Fruit fly (Drosophila melanogaster): Measurements from ENCODE around the gene m.
A peak's percentile ranks its signal among the peaks of the same experiment; 100 is the strongest.

The m gene

DNA sequence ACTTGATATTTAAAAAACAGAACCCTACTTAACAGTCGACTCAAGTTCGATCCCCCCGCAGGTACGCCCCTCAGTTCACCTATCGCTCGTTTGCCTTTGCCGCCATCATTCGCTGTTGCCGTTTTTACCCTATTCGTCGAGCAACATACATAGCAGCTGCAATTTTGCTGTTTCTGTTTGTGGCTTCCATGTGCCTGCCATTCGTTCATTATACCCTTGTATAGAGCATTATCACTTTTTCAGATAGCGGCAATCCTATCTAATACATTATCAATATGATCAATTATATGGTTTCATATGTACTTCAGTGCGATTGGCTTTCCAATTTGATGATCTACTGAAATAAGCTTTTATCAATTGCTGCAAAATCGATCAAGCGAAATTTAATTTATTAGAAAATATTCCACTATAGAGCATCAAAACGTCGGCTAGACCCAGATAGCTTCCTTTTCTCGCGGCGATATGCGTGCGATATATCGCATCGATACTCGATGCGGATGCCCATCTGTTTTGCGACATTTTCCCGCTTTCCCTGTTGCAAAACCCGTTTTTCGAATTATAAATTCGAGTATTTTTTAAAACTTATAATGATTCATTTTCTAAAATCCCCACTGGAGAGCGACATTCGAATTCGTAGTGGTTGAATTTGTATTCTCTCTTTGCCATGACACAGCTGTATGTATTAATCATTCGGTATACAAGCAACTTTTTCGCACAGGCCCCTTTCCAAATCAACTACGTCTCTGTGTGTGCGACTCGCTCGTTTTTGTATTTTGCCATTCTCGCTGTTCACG, 37.9 kb upstream of the m start (continued):
- TF ChIP-seq B-H1 (GFP tag; IDR thresholded peaks at IDR 0.05) (peak; percentile 65), HLH54F (GFP tag; optimal IDR thresholded peaks at IDR 0.05) (peak; percentile 84), dmrt99B (tag; optimal IDR thresholded peaks at IDR 0.05) (peak; percentile 90), CTCF (GFP tag; optimal IDR thresholded peaks at IDR 0.05) (no peak), CG1832 (GFP tag; optimal IDR thresholded peaks at IDR 0.05) (no peak), HmgD (GFP tag; optimal IDR thresholded peaks at IDR 0.05) (no peak), CG9215 (GFP tag; IDR thresholded peaks at IDR 0.05) (peak; percentile 88), Lhr (GFP tag; optimal IDR thresholded peaks at IDR 0.05) (peak; percentile 32), lov (optimal IDR thresholded peaks at IDR 0.05) (no peak), lov (GFP tag; IDR thresholded peaks at IDR 0.05) (0 out of 3 replicates have a peak, but pooled peaks have one; percentile 35), zfh1 (GFP tag; IDR thresholded peaks at IDR 0.05) (peak; percentile 67), unc-4 (GFP tag; IDR thresholded peaks at IDR 0.05; ENCODE audit: partially characterized antibody) (peak; percentile 72), Nf-YB (GFP tag; optimal IDR thresholded peaks at IDR 0.05) (peak; percentile 75), Dp (GFP tag; optimal IDR thresholded peaks at IDR 0.05) (no peak), cad (GFP tag; optimal IDR thresholded peaks at IDR 0.05) (no peak), Atf6 (GFP tag; IDR thresholded peaks at IDR 0.05) (peak; percentile 89), toy (GFP tag; IDR thresholded peaks at IDR 0.05) (peak; percentile 51; the same call in 1 of the 2 replicates), stwl (tag; optimal IDR thresholded peaks at IDR 0.05) (no peak), ase (GFP tag; IDR thresholded peaks at IDR 0.05) (peak; percentile 63; the same call in 2 of the 3 replicates), seq (GFP tag; IDR thresholded peaks at IDR 0.05) (peak; percentile 75), CG4282 (GFP tag; optimal IDR thresholded peaks at IDR 0.05) (peak; percentile 43), oc (tag; optimal IDR thresholded peaks at IDR 0.05) (peak; percentile 82), Side (GFP tag; optimal IDR thresholded peaks at IDR 0.05) (peak; percentile 70), CG4617 (GFP tag; optimal IDR thresholded peaks at IDR 0.05; ENCODE audit: borderline replicate concordance) (no peak), Xrp1 (GFP tag; IDR thresholded peaks at IDR 0.05) (peak; percentile 86), CG4404 (GFP tag; IDR thresholded peaks at IDR 0.05) (peak; percentile 82), CG17829 (tag; optimal IDR thresholded peaks at IDR 0.05) (peak; percentile 90), org-1 (GFP tag; optimal IDR thresholded peaks at IDR 0.05) (peak; percentile 86), CG12299 (tag; optimal IDR thresholded peaks at IDR 0.05) (peak; percentile 66), sug (tag; optimal IDR thresholded peaks at IDR 0.05) (peak; percentile 82), Hr3 (GFP tag; optimal IDR thresholded peaks at IDR 0.05) (peak; percentile 87), CG4730 (GFP tag; IDR thresholded peaks at IDR 0.05) (peak; percentile 70), Hr39 (optimal IDR thresholded peaks at IDR 0.05) (no peak), CG8290 (GFP tag; optimal IDR thresholded peaks at IDR 0.05) (peak; percentile 63), CG8290 (tag; optimal IDR thresholded peaks at IDR 0.05) (peak in 1 of 2 experiments; percentile 62), CG12942 (GFP tag; optimal IDR thresholded peaks at IDR 0.05) (peak; percentile 82), CG17328 (GFP tag; IDR thresholded peaks at IDR 0.05) (peak; percentile 86), pum (GFP tag; optimal IDR thresholded peaks at IDR 0.05) (peak; percentile 75), Sry-δ (GFP tag; optimal IDR thresholded peaks at IDR 0.05) (peak; percentile 41), CG1602 (GFP tag; optimal IDR thresholded peaks at IDR 0.05) (peak; percentile 90), pros (GFP tag; optimal IDR thresholded peaks at IDR 0.05) (peak; percentile 73), Jarid2 (GFP tag; optimal IDR thresholded peaks at IDR 0.05) (peak; percentile 66), dati (GFP tag; IDR thresholded peaks at IDR 0.05) (peak; percentile 53; the same call in 1 of the 2 replicates), danr (GFP tag; IDR thresholded peaks at IDR 0.05) (peak; percentile 82), sr (GFP tag; IDR thresholded peaks at IDR 0.05) (no peak), CG5245 (GFP tag; optimal IDR thresholded peaks at IDR 0.05) (peak; percentile 60), Asciz (GFP tag; optimal IDR thresholded peaks at IDR 0.05) (peak; percentile 74), CG9609 (GFP tag; optimal IDR thresholded peaks at IDR 0.05) (peak; percentile 84), CG14965 (GFP tag; optimal IDR thresholded peaks at IDR 0.05; ENCODE audit: borderline replicate concordance) (peak; percentile 4), tin (GFP tag; optimal IDR thresholded peaks at IDR 0.05) (peak; percentile 82), caup (GFP tag; optimal IDR thresholded peaks at IDR 0.05; ENCODE audit: severe bottlenecking) (peak; percentile 86)
